Fruit fly (Drosophila melanogaster) whole organism, wandering third instar larva: ENCODE measurements around the gene CG5246.

Experiments used
- CG9705 ChIP-seq: fragments of 200-800 bp; sonication (Bioruptor generic); optimal IDR thresholded peaks from 2 replicates; lab custom pipeline; 2018; ENCODE audit warnings: missing biosample characterization, mild to moderate bottlenecking, missing genetic modification characterization
- CrebA ChIP-seq: fragments of 200-800 bp; sonication (Bioruptor generic); optimal IDR thresholded peaks from 2 replicates; lab custom pipeline; 2016; ENCODE audit warnings: missing biosample characterization, mild to moderate bottlenecking, missing genetic modification characterization, borderline replicate concordance
- Dif ChIP-seq: fragments of 200-275, 200-300 bp; sonication (Bioruptor generic); optimal IDR thresholded peaks from 2 replicates; lab custom pipeline; 2018; ENCODE audit warnings: missing biosample characterization, missing genetic modification characterization; ENCODE audit not compliant: partially characterized antibody
- Jra ChIP-seq: sonication (Bioruptor generic); optimal IDR thresholded peaks from 2 replicates; lab custom pipeline; 2016; ENCODE audit warnings: missing biosample characterization, missing genetic modification characterization
- Mio ChIP-seq: sonication (Bioruptor generic); optimal IDR thresholded peaks from 2 replicates; lab custom pipeline; 2016; ENCODE audit warnings: missing biosample characterization, missing genetic modification characterization
- Myc ChIP-seq: fragments of >200 bp; optimal IDR thresholded peaks from 2 replicates; lab custom pipeline; 2017
- N ChIP-seq: fragments of >200 bp; optimal IDR thresholded peaks from 2 replicates; lab custom pipeline; 2018; ENCODE audit warnings: missing biosample characterization, missing external identifiers, missing genetic modification characterization
- OdsH ChIP-seq: fragments of 200-800 bp; sonication (Bioruptor generic); optimal IDR thresholded peaks from 2 replicates; lab custom pipeline; 2016; ENCODE audit warnings: missing biosample characterization, mild to moderate bottlenecking, missing genetic modification characterization
- Rel ChIP-seq, 2 experiments: fragments of 200-800 bp; sonication (Bioruptor generic) in 1 of 2; optimal IDR thresholded peaks; 2 replicates in 1 of 2; 3 replicates in 1 of 2; lab custom pipeline; 2016 to 2019; ENCODE audit warnings: mild to moderate bottlenecking in 2 of 2, missing biosample characterization in 2 of 2, missing genetic modification characterization in 2 of 2, moderate library complexity in 1 of 2
- Sp1 ChIP-seq: fragments of 200-800 bp; sonication (Bioruptor generic); optimal IDR thresholded peaks from 3 replicates; lab custom pipeline; 2019; ENCODE audit warnings: missing biosample characterization, mild to moderate bottlenecking, missing genetic modification characterization, moderate library complexity
- Vsx2 ChIP-seq: fragments of 200-300, 225-300 bp; sonication (Bioruptor generic); optimal IDR thresholded peaks from 2 replicates; lab custom pipeline; 2018; ENCODE audit warnings: missing biosample characterization, missing genetic modification characterization; ENCODE audit not compliant: partially characterized antibody
- brk ChIP-seq: fragments of 200-800 bp; sonication (Bioruptor generic); optimal IDR thresholded peaks from 2 replicates; lab custom pipeline; 2016; ENCODE audit warnings: missing biosample characterization, mild to moderate bottlenecking, missing genetic modification characterization
- dl ChIP-seq, 2 experiments: fragments of 175-275, 200-275 bp in 1 of 2; fragments of 200-275 bp in 1 of 2; sonication (Bioruptor generic); optimal IDR thresholded peaks; lab custom pipeline; 2018; ENCODE audit warnings: mild to moderate bottlenecking in 2 of 2, missing biosample characterization in 2 of 2, missing genetic modification characterization in 2 of 2, moderate library complexity in 2 of 2; ENCODE audit not compliant: partially characterized antibody in 2 of 2, insufficient read depth in 1 of 2
- dsf ChIP-seq: sonication (Bioruptor generic); optimal IDR thresholded peaks from 2 replicates; lab custom pipeline; 2016; ENCODE audit warnings: missing biosample characterization, missing genetic modification characterization, borderline replicate concordance
- fru ChIP-seq: fragments of 200-800 bp; sonication (Bioruptor generic); optimal IDR thresholded peaks from 3 replicates; lab custom pipeline; 2016; ENCODE audit warnings: missing biosample characterization, mild to moderate bottlenecking, missing genetic modification characterization
- h ChIP-seq: fragments of 200-800 bp; sonication (Bioruptor generic); optimal IDR thresholded peaks from 3 replicates; lab custom pipeline; 2016; ENCODE audit warnings: missing biosample characterization, mild to moderate bottlenecking, missing genetic modification characterization
- pan ChIP-seq: fragments of >200 bp; optimal IDR thresholded peaks from 2 replicates; lab custom pipeline; 2017
- rgr ChIP-seq: fragments of 200-800 bp; sonication (Bioruptor generic); optimal IDR thresholded peaks from 3 replicates; lab custom pipeline; 2016; ENCODE audit warnings: missing biosample characterization, mild to moderate bottlenecking, missing genetic modification characterization
- usp ChIP-seq: fragments of >200 bp; optimal IDR thresholded peaks from 2 replicates; lab custom pipeline; 2017; ENCODE audit warnings: missing biosample characterization, missing genetic modification characterization

Gene CG5246

dm6 chr3R:17178140-17178539 is 42.2 kb downstream of the CG5246 start:
- no peak for TF ChIP-seq rgr (GFP tag; lab: Kevin White, UChicago)
- TF ChIP-seq CrebA (GFP tag; lab: Kevin White, UChicago), result no peak
- no peak for TF ChIP-seq brk
- TF ChIP-seq Jra (GFP tag; lab: Kevin White, UChicago), result no peak
- TF ChIP-seq Dif (GFP tag; lab: Kevin White, UChicago), result no peak
- TF ChIP-seq dsf (GFP tag; lab: Kevin White, UChicago), result no peak
- TF ChIP-seq fru (GFP tag; lab: Kevin White, UChicago), result no peak
- no peak for TF ChIP-seq N (GFP tag; lab: Kevin White, UChicago)
- TF ChIP-seq Mio (GFP tag; lab: Kevin White, UChicago), result no peak
- no peak for TF ChIP-seq dl (GFP tag; optimal IDR thresholded peaks at IDR 0.05; lab: Kevin White, UChicago; ENCODE audit: insufficient read depth in 1 of 2, partially characterized antibody in 2 of 2)
- no peak for TF ChIP-seq CG9705 (GFP tag; lab: Kevin White, UChicago)
- TF ChIP-seq Vsx2, result no peak
- no peak for TF ChIP-seq usp (GFP tag; lab: Kevin White, UChicago)
- no peak for TF ChIP-seq Rel (GFP tag; optimal IDR thresholded peaks at IDR 0.05; lab: Kevin White, UChicago)
- no peak for TF ChIP-seq Rel (tag; optimal IDR thresholded peaks at IDR 0.05; lab: Kevin White, UChicago)
- no peak for TF ChIP-seq Sp1 (GFP tag; lab: Kevin White, UChicago)
- TF ChIP-seq Myc (lab: Kevin White, UChicago), result no peak
- TF ChIP-seq pan (lab: Kevin White, UChicago), result no peak
- no peak for TF ChIP-seq h (GFP tag; lab: Kevin White, UChicago)
- no peak for TF ChIP-seq OdsH (GFP tag; lab: Kevin White, UChicago)
